Fruit fly (Drosophila melanogaster) whole organism, pupa: Measurements from ENCODE around the gene Naa15-16.

Source experiments
- CG10348 ChIP-seq: fragments of 200-800 bp; sonication (Bioruptor generic); IDR thresholded peaks from 2 replicates; pipeline ENCODE4 v1.3.6; 2022; ENCODE audit warnings: missing biosample characterization, missing genetic modification characterization
- CG12605 ChIP-seq: fragments of 200-800 bp; sonication (Bioruptor generic); IDR thresholded peaks from 2 replicates; pipeline ENCODE4 v1.3.6; 2022; ENCODE audit warnings: missing biosample characterization, missing genetic modification characterization
- CG13204 ChIP-seq: fragments of 200-800 bp; sonication (Bioruptor generic); optimal IDR thresholded peaks from 2 replicates; lab custom pipeline; 2018; ENCODE audit warnings: missing biosample characterization, mild to moderate bottlenecking, missing genetic modification characterization, moderate library complexity
- CG14655 ChIP-seq: fragments of 200-800 bp; sonication (Bioruptor generic); optimal IDR thresholded peaks from 3 replicates; lab custom pipeline; 2017; ENCODE audit warnings: mild to moderate bottlenecking, missing biosample characterization, missing genetic modification reagents, missing genetic modification characterization
- CG15710 ChIP-seq: fragments of 200-800 bp; sonication (Bioruptor generic); optimal IDR thresholded peaks from 2 replicates; lab custom pipeline; 2018; ENCODE audit warnings: missing biosample characterization, mild to moderate bottlenecking, missing genetic modification characterization, moderate library complexity
- CG17806 ChIP-seq: fragments of 200-800 bp; sonication (Bioruptor generic); optimal IDR thresholded peaks from 2 replicates; lab custom pipeline; 2018; ENCODE audit warnings: missing biosample characterization, mild to moderate bottlenecking, missing genetic modification characterization, moderate library complexity
- CG32121 ChIP-seq: fragments of 200-800 bp; sonication (Bioruptor generic); IDR thresholded peaks from 2 replicates; pipeline ENCODE4 v1.3.6; 2022; ENCODE audit warnings: missing biosample characterization, missing genetic modification characterization
- CG34367 ChIP-seq: fragments of 200-800 bp; sonication (Bioruptor generic); optimal IDR thresholded peaks from 2 replicates; lab custom pipeline; 2018; ENCODE audit warnings: missing biosample characterization, mild to moderate bottlenecking, missing genetic modification characterization
- CG4496 ChIP-seq: fragments of 200-800 bp; sonication (Bioruptor generic); IDR thresholded peaks from 3 replicates; pipeline ENCODE4 v1.3.6; 2022; ENCODE audit warnings: missing biosample characterization, missing genetic modification characterization
- CG8159 ChIP-seq: fragments of 200-800 bp; sonication (Bioruptor generic); optimal IDR thresholded peaks from 3 replicates; lab custom pipeline; 2018; ENCODE audit warnings: missing biosample characterization, mild to moderate bottlenecking, missing genetic modification characterization, moderate library complexity
- CG8301 ChIP-seq: fragments of 200-800 bp; sonication (Bioruptor generic); optimal IDR thresholded peaks from 2 replicates; lab custom pipeline; 2018; ENCODE audit warnings: missing biosample characterization, mild to moderate bottlenecking, missing genetic modification characterization
- CG9948 ChIP-seq: fragments of 200-800 bp; sonication (Bioruptor generic); optimal IDR thresholded peaks from 2 replicates; lab custom pipeline; 2018; ENCODE audit warnings: missing biosample characterization, mild to moderate bottlenecking, missing genetic modification characterization, moderate library complexity
- D1 ChIP-seq: fragments of 200-800 bp; sonication (Bioruptor generic); optimal IDR thresholded peaks from 2 replicates; lab custom pipeline; 2018; ENCODE audit warnings: missing biosample characterization, mild to moderate bottlenecking, missing genetic modification characterization, moderate library complexity
- EcR ChIP-seq: fragments of 200-800 bp; sonication (Bioruptor generic); optimal IDR thresholded peaks from 3 replicates; lab custom pipeline; 2019; ENCODE audit warnings: missing biosample characterization, missing genetic modification characterization, mild to moderate bottlenecking, moderate library complexity, missing genetic modification reagents
- Ets98B ChIP-seq: fragments of 200-800 bp; sonication (Bioruptor generic); IDR thresholded peaks from 2 replicates; pipeline ENCODE4 v1.3.6; 2022; ENCODE audit warnings: missing biosample characterization, missing genetic modification characterization
- Pif1A ChIP-seq: fragments of 200-800 bp; sonication (Bioruptor generic); optimal IDR thresholded peaks from 3 replicates; lab custom pipeline; 2016; ENCODE audit warnings: missing biosample characterization, missing genetic modification characterization
- Pif1B ChIP-seq: fragments of 200-800 bp; sonication (Bioruptor generic); optimal IDR thresholded peaks from 3 replicates; lab custom pipeline; 2016; ENCODE audit warnings: missing biosample characterization, missing genetic modification characterization
- Snoo ChIP-seq: fragments of 200-800 bp; sonication (Bioruptor generic); optimal IDR thresholded peaks from 3 replicates; lab custom pipeline; 2017; ENCODE audit warnings: missing biosample characterization, mild to moderate bottlenecking, missing genetic modification characterization, inconsistent platforms
- fd96Ca ChIP-seq: fragments of 200-800 bp; sonication (Bioruptor generic); IDR thresholded peaks from 3 replicates; pipeline ENCODE4 v1.3.6; 2022; ENCODE audit warnings: missing biosample characterization, missing genetic modification characterization
- gl ChIP-seq: fragments of 200-800 bp; sonication (Bioruptor generic); optimal IDR thresholded peaks from 2 replicates; lab custom pipeline; 2018; ENCODE audit warnings: missing biosample characterization, mild to moderate bottlenecking, missing genetic modification characterization
- rn ChIP-seq: fragments of 200-800 bp; sonication (Bioruptor generic); IDR thresholded peaks from 2 replicates; pipeline ENCODE4 v1.3.6; 2022; ENCODE audit warnings: missing biosample characterization, missing genetic modification characterization

The Naa15-16 gene

DNA sequence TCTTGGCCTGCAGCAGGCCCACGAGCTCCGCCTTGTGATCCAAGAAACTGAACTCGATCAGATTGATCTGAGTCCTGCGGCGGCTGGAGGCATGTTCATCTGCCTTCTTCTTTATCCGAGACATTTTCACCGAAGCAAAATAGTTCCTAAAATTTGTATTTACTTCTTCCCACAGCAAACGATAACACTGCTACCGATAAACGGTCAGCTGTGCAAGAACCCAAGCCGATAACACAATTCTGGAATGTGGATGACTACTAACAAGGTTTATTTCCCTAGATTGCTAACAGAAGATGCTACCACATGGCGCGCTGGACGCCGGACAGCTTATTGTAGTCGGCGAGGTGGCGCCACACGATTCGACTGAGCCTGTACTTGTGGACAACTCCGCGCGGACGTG is 650 bp upstream of the Naa15-16 start, which contains the start of gene CG32533:
TSS of gene CG32533 (minus strand) at position 278 of the 400 bp plus-strand sequence.
- no peak for TF ChIP-seq CG34367 (tag; lab: Kevin White, UChicago)
- TF ChIP-seq CG9948 (tag; lab: Kevin White, UChicago): no peak
- no peak for TF ChIP-seq Snoo (tag; lab: Kevin White, UChicago)
- no peak for TF ChIP-seq CG10348
- TF ChIP-seq CG8159 (tag; lab: Kevin White, UChicago): no peak
- no peak for TF ChIP-seq rn (GFP tag; lab: Robert Waterston, UW)
- TF ChIP-seq CG4496 (GFP tag; lab: Robert Waterston, UW): no peak
- TF ChIP-seq Ets98B (GFP tag; lab: Robert Waterston, UW): no peak
- no peak for TF ChIP-seq Pif1B (GFP tag; lab: Kevin White, UChicago)
- no peak for TF ChIP-seq CG14655 (GFP tag; lab: Kevin White, UChicago)
- TF ChIP-seq EcR: no peak
- no peak for TF ChIP-seq CG17806 (tag; lab: Kevin White, UChicago)
- no peak for TF ChIP-seq CG8301 (tag; lab: Kevin White, UChicago)
- no peak for TF ChIP-seq gl (tag; lab: Kevin White, UChicago)
- TF ChIP-seq CG15710 (tag; lab: Kevin White, UChicago): no peak
- TF ChIP-seq CG32121 (GFP tag; lab: Robert Waterston, UW): no peak
- TF ChIP-seq CG12605 (GFP tag; lab: Robert Waterston, UW): no peak
- TF ChIP-seq CG13204 (GFP tag; lab: Kevin White, UChicago): no peak

dm6 chrX:19480544-19481127 is 852 bp downstream of the Naa15-16 start:
- TF ChIP-seq rn (GFP tag; lab: Robert Waterston, UW) (no peak), Pif1A (GFP tag; lab: Kevin White, UChicago) (no peak), EcR (no peak), CG8159 (tag; lab: Kevin White, UChicago) (no peak), CG14655 (GFP tag; lab: Kevin White, UChicago) (no peak), Snoo (tag; lab: Kevin White, UChicago) (no peak), fd96Ca (no peak), CG34367 (tag; lab: Kevin White, UChicago) (no peak), Ets98B (GFP tag; lab: Robert Waterston, UW) (no peak; the same call in 1 of the 2 replicates), CG9948 (tag; lab: Kevin White, UChicago) (no peak), CG17806 (tag; lab: Kevin White, UChicago) (no peak), CG12605 (GFP tag; lab: Robert Waterston, UW) (no peak), D1 (no peak)

- peak; percentile 73 for TF ChIP-seq CG34367 (tag; lab: Kevin White, UChicago)
- no peak for TF ChIP-seq D1
- TF ChIP-seq EcR: peak; percentile 29
- no peak for TF ChIP-seq CG8301 (tag; lab: Kevin White, UChicago)
- TF ChIP-seq CG8159 (tag; lab: Kevin White, UChicago): peak; percentile 71
- peak; percentile 65; the same call in 2 of the 3 replicates for TF ChIP-seq CG4496 (GFP tag; lab: Robert Waterston, UW)
- peak; percentile 80 for TF ChIP-seq CG12605 (GFP tag; lab: Robert Waterston, UW)
- TF ChIP-seq CG17806 (tag; lab: Kevin White, UChicago): peak; percentile 59
- peak; percentile 76 for TF ChIP-seq CG15710 (tag; lab: Kevin White, UChicago)
- TF ChIP-seq gl (tag; lab: Kevin White, UChicago): peak; percentile 90
- 0 out of 2 replicates have a peak, but pooled peaks have one; percentile 14 for TF ChIP-seq CG32121 (GFP tag; lab: Robert Waterston, UW)
- no peak for TF ChIP-seq CG13204 (GFP tag; lab: Kevin White, UChicago)
- TF ChIP-seq Ets98B (GFP tag; lab: Robert Waterston, UW): peak; percentile 22; the same call in 1 of the 2 replicates
- 0 out of 3 replicates have a peak, but pooled peaks have one; percentile 43 for TF ChIP-seq fd96Ca
- TF ChIP-seq CG9948 (tag; lab: Kevin White, UChicago): peak; percentile 47
These were observed 5.3 kb downstream of the Naa15-16 start for dm6 chrX:19485057-19485456.

DNA sequence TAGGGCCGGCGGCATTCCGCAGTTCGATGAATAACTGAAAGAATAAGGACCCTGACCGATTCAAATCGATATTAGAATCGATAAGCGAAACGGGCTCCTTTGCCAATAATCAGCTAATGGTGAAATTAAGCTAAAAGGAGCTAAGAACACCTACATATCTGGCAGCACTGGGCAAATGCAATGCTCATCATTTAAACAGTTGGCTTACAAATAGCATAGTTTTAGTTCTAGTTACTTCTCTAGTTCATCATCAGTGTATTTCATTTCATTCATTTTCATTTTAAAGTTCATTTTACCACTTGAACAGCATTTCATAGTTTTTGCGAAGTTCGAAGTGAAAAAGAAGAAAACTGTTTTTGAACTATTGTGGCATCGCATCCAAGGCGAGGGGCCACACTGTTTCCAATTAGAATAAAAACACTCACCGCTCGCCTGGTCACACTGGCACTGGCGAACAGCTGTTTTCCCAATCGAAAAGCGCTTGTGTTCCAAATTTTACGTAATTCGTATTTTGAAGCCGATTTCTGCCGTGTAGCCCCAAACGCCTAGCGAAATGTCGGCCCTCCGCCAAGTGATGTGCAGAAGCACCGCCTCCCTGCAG is 12.3 kb downstream of the Naa15-16 start, which contains the start of the genes pcm and ND-18:
TSS of gene pcm (minus strand) at position 28 of the 601 bp plus-strand sequence.
TSS of gene ND-18 (plus strand) at position 438 of the 601 bp plus-strand sequence.
- TF ChIP-seq CG17806 (tag; lab: Kevin White, UChicago) (no peak), CG12605 (GFP tag; lab: Robert Waterston, UW) (no peak), CG10348 (no peak)

dm6 chrX:19494285-19494684 is 14.5 kb downstream of the Naa15-16 start, which contains the start of gene CG12204:
Gene CG12204 (minus strand): TSS chrX:19494401.
- no peak for TF ChIP-seq CG34367 (tag; lab: Kevin White, UChicago)
- 0 out of 3 replicates have a peak, but pooled peaks have one; percentile 14 for TF ChIP-seq CG4496 (GFP tag; lab: Robert Waterston, UW)
